Worm (Caenorhabditis elegans): ENCODE results near the gene K08E5.5.

DNA sequence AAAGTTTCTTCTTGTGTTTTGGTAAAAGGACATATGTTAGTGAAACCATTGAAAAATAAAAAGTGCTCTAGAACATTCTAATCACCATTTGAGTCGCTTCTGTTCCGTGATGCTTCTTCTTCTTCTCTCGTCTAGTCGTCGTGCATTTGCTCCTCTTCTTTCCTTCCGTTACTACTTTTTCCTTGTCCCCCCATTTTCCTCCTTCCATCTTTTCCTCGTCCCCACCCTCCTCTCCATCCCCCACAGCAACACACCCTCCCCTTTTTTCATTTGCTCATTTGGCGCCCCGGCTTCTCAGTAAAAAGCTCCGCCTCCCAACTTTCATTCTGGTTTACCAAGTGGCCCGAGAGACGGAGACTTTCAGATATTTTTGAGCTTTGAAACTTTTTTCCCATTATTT, 8.6 kb downstream of the K08E5.5 start:
- TF ChIP-seq unc-39 (tag; optimal IDR thresholded peaks at IDR 0.05) (no peak), unc-62 (GFP tag; optimal IDR thresholded peaks at IDR 0.05) (no peak), ceh-16 (tag; optimal IDR thresholded peaks at IDR 0.05) (no peak), dmd-4 (tag; optimal IDR thresholded peaks at IDR 0.05) (no peak), mdl-1 (tag; optimal IDR thresholded peaks at IDR 0.05) (no peak), nhr-12 (tag; optimal IDR thresholded peaks at IDR 0.05) (no peak), ama-1 (optimal IDR thresholded peaks at IDR 0.05) (no peak), fos-1 (tag; optimal IDR thresholded peaks at IDR 0.05) (no peak), zag-1 (tag; optimal IDR thresholded peaks at IDR 0.05) (peak; percentile 73), nhr-10 (tag; optimal IDR thresholded peaks at IDR 0.05) (no peak), elt-1 (tag; optimal IDR thresholded peaks at IDR 0.05) (no peak), ztf-11 (tag; optimal IDR thresholded peaks at IDR 0.05) (no peak), lin-13 (GFP tag; optimal IDR thresholded peaks at IDR 0.05) (no peak)

All from whole organism, L2 larva.